Fruit fly (Drosophila melanogaster) whole organism, adult: ENCODE results near the gene SdhC.

Experiments used
- CG14711 ChIP-seq: fragments of 200-800 bp; sonication (Bioruptor generic); optimal IDR thresholded peaks from 2 replicates; lab custom pipeline; 2018; ENCODE audit warnings: missing biosample characterization, mild to moderate bottlenecking, missing genetic modification characterization, moderate library complexity
- CG1620 ChIP-seq: fragments of 200-800 bp; sonication (Bioruptor generic); optimal IDR thresholded peaks from 2 replicates; lab custom pipeline; 2016; ENCODE audit warnings: missing biosample characterization, missing genetic modification characterization
- CG7045 ChIP-seq: fragments of 200-800 bp; sonication (Bioruptor generic); optimal IDR thresholded peaks from 2 replicates; lab custom pipeline; 2017; ENCODE audit warnings: missing biosample characterization, mild to moderate bottlenecking, missing genetic modification characterization
- CG7101 ChIP-seq: fragments of 200-800 bp; sonication (Bioruptor generic); optimal IDR thresholded peaks from 2 replicates; lab custom pipeline; 2018; ENCODE audit warnings: missing biosample characterization, mild to moderate bottlenecking, missing genetic modification characterization, moderate library complexity
- Clk ChIP-seq: fragments of 200-800 bp; sonication (Bioruptor generic); optimal IDR thresholded peaks from 2 replicates; lab custom pipeline; 2017; ENCODE audit warnings: missing biosample characterization, missing genetic modification characterization
- Crg-1 ChIP-seq: fragments of 200-800 bp; sonication (Bioruptor generic); optimal IDR thresholded peaks from 2 replicates; lab custom pipeline; 2016; ENCODE audit warnings: missing biosample characterization, missing genetic modification characterization
- Mnt ChIP-seq: fragments of 200-800 bp; sonication (Bioruptor generic); optimal IDR thresholded peaks from 2 replicates; lab custom pipeline; 2016; ENCODE audit warnings: missing biosample characterization, mild to moderate bottlenecking, missing genetic modification characterization
- cic ChIP-seq: fragments of 200-800 bp; sonication (Bioruptor generic); optimal IDR thresholded peaks from 2 replicates; lab custom pipeline; 2017; ENCODE audit warnings: missing biosample characterization, mild to moderate bottlenecking, missing genetic modification characterization, moderate library complexity
- cnc ChIP-seq, 2 experiments: fragments of >200 bp; optimal IDR thresholded peaks; 2 replicates each; lab custom pipeline; 2017
- kay ChIP-seq: fragments of 200-800 bp; sonication (Bioruptor generic); peaks from one replicate; lab custom pipeline; 2016; ENCODE audit warnings: missing biosample characterization, missing genetic modification characterization, borderline replicate concordance
- pad ChIP-seq: fragments of 200-800 bp; sonication (Bioruptor generic); optimal IDR thresholded peaks from 3 replicates; lab custom pipeline; 2017; ENCODE audit warnings: missing biosample characterization, missing genetic modification characterization, mild to moderate bottlenecking, moderate library complexity, missing genetic modification reagents

- TF ChIP-seq Clk (GFP tag; lab: Kevin White, UChicago): no peak
- TF ChIP-seq CG14711 (tag; lab: Kevin White, UChicago): no peak
- no peak for TF ChIP-seq cnc (optimal IDR thresholded peaks at IDR 0.05; lab: Kevin White, UChicago)
- TF ChIP-seq Crg-1 (GFP tag; lab: Kevin White, UChicago): no peak
- TF ChIP-seq Mnt (GFP tag; lab: Kevin White, UChicago): peak; percentile 80
- no peak for TF ChIP-seq CG1620 (GFP tag; lab: Kevin White, UChicago)
- no peak for TF ChIP-seq CG7045 (GFP tag; lab: Kevin White, UChicago)
- no peak for TF ChIP-seq kay (GFP tag; lab: Kevin White, UChicago)
- no peak for TF ChIP-seq CG7101
- no peak for TF ChIP-seq pad (GFP tag; lab: Kevin White, UChicago)
- TF ChIP-seq cic (GFP tag; lab: Kevin White, UChicago): no peak
These were observed 22.1 kb upstream of the SdhC start, which contains the start of the genes CG17187 and Dph3 for dm6 chr3R:11231705-11232261.
